Worm (Caenorhabditis elegans): ENCODE measurements around the gene srh-300.

DNA sequence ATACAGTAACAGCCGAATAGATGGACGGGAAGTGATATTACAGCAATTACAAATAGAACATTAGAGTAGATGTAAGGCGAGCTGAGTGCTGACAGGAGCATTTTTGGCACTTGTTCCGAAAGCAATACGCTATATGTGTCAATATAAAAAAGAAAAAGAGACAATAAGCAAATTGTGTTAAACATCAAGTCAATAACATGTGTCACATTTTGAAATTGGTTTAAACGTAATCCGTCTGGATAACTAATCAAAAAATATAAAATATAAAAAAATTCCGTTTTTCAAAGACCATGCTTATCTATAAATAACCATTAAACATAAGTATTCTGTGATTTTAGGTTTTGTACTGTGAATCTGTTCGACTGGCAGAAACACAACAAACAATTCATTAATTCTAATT lies 26.2 kb upstream of the srh-300 start, which contains the start of gene srh-288:
- no peak for TF ChIP-seq ama-1 (optimal IDR thresholded peaks at IDR 0.05)
- TF ChIP-seq sea-1 (GFP tag; conservative IDR thresholded peaks at IDR 0.05) = no peak
- no peak for TF ChIP-seq ceh-36 (tag; optimal IDR thresholded peaks at IDR 0.05)
- no peak for TF ChIP-seq tbx-37 (GFP tag; conservative IDR thresholded peaks at IDR 0.05)
- TF ChIP-seq pes-1 (GFP tag; IDR thresholded peaks at IDR 0.05) = no peak

All from whole organism, early embryonic.